Worm (Caenorhabditis elegans): ENCODE measurements around the gene srw-123.

Gene srw-123

ce11 chrV:3010468-3010867 is 35.3 kb upstream of the srw-123 start, which contains the start of gene srw-136:
Gene srw-136 (minus strand): TSS chrV:3010568.
- TF ChIP-seq nhr-10 (tag; optimal IDR thresholded peaks at IDR 0.05) (no peak), mab-5 (tag; optimal IDR thresholded peaks at IDR 0.05) (no peak), nhr-11 (tag; optimal IDR thresholded peaks at IDR 0.05) (no peak), nhr-12 (tag; optimal IDR thresholded peaks at IDR 0.05) (no peak), mdl-1 (tag; optimal IDR thresholded peaks at IDR 0.05) (no peak), nhr-129 (tag; optimal IDR thresholded peaks at IDR 0.05) (no peak), alr-1 (tag; optimal IDR thresholded peaks at IDR 0.05) (no peak), sma-9 (GFP tag; optimal IDR thresholded peaks at IDR 0.05) (no peak), sma-9 (tag; optimal IDR thresholded peaks at IDR 0.05) (no peak), nhr-25 (tag; optimal IDR thresholded peaks at IDR 0.05) (no peak), crh-2 (tag; optimal IDR thresholded peaks at IDR 0.05) (no peak), R02D3.7 (tag; optimal IDR thresholded peaks at IDR 0.05) (no peak), skn-1 (tag; optimal IDR thresholded peaks at IDR 0.05) (no peak), gmeb-1 (tag; optimal IDR thresholded peaks at IDR 0.05) (no peak)

ce11 chrV:3005964-3006363 is 30.8 kb upstream of the srw-123 start, which contains the start of gene srw-112:
Gene srw-112 (minus strand): TSS chrV:3006064.
- no peak for TF ChIP-seq nhr-21 (tag; optimal IDR thresholded peaks at IDR 0.05)
- TF ChIP-seq mab-5 (tag; optimal IDR thresholded peaks at IDR 0.05): no peak
- TF ChIP-seq C34F6.9 (tag; optimal IDR thresholded peaks at IDR 0.05): no peak
- TF ChIP-seq nhr-129 (tag; optimal IDR thresholded peaks at IDR 0.05): no peak
- TF ChIP-seq sma-9 (GFP tag; optimal IDR thresholded peaks at IDR 0.05): no peak
- no peak for TF ChIP-seq sma-9 (tag; optimal IDR thresholded peaks at IDR 0.05)
- TF ChIP-seq ama-1 (optimal IDR thresholded peaks at IDR 0.05): no peak
- no peak for TF ChIP-seq crh-2 (tag; optimal IDR thresholded peaks at IDR 0.05)
- no peak for TF ChIP-seq unc-62 (GFP tag; optimal IDR thresholded peaks at IDR 0.05)
- no peak for TF ChIP-seq gmeb-1 (tag; optimal IDR thresholded peaks at IDR 0.05)
- TF ChIP-seq ceh-16 (tag; optimal IDR thresholded peaks at IDR 0.05): no peak
- no peak for TF ChIP-seq lsy-2 (tag; optimal IDR thresholded peaks at IDR 0.05)

DNA sequence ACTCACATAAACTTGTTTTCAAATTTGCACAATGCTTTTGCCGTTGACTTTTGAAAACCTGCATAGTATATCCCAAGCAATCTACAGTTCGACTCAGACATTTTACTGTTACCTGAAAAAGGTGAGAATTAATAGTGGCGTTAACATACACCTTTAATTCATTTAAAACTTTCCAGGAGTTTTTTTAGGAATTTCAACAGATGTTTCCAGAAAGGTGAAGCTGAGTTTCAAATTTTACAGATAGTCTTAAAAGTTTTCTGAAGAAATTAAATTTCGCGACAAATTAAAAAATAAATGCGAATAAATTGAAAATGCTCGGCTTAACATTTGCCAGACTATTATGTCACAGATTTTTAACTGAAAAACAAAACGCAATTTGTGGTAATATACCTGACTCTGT is 24.6 kb upstream of the srw-123 start, which contains the start of gene srw-119:
TSS of gene srw-119 (minus strand) at position 101 of the 400 bp plus-strand sequence.
- TF ChIP-seq skn-1 (tag; optimal IDR thresholded peaks at IDR 0.05) (no peak), nhr-11 (tag; optimal IDR thresholded peaks at IDR 0.05) (no peak), Y55F3AM.14 (GFP tag; optimal IDR thresholded peaks at IDR 0.05) (no peak)

ce11 chrV:2996105-2996504 is 20.9 kb upstream of the srw-123 start, which contains the start of gene srw-120:
Gene srw-120 (minus strand): TSS chrV:2996205.
- TF ChIP-seq lin-13 (GFP tag; optimal IDR thresholded peaks at IDR 0.05): no peak
- TF ChIP-seq nhr-23 (tag; optimal IDR thresholded peaks at IDR 0.05): no peak

DNA sequence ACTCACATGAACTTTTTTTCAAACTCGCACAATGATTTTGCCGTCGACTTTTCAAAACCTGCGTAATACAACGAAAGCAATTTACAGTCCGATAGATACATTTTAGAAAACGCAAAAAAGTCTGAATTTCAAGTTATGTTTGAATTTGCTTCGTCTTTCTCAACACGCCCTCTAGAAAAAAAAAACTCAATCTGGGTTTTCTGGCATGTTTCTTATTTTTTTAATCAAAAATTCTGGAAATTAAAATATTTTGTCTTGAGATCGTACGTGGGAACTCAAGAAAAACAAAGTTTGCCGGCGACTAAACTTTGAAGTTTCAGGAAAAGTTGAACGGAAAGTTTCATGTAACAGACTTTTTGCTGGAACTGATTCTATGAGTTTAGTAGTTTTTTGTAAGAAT is 18.6 kb upstream of the srw-123 start, which contains the start of gene srw-115:
TSS of gene srw-115 (minus strand) at position 101 of the 400 bp plus-strand sequence.
- TF ChIP-seq blmp-1 (tag; optimal IDR thresholded peaks at IDR 0.05; ENCODE audit: insufficient read depth) (no peak), dmd-4 (tag; optimal IDR thresholded peaks at IDR 0.05) (no peak), nhr-6 (tag; optimal IDR thresholded peaks at IDR 0.05) (no peak)

- TF ChIP-seq nhr-23 (tag; optimal IDR thresholded peaks at IDR 0.05) (no peak), mbf-1 (tag; optimal IDR thresholded peaks at IDR 0.05) (no peak), nhr-129 (tag; optimal IDR thresholded peaks at IDR 0.05) (no peak), gmeb-1 (tag; optimal IDR thresholded peaks at IDR 0.05) (no peak), ceh-16 (tag; optimal IDR thresholded peaks at IDR 0.05) (no peak), elt-1 (tag; optimal IDR thresholded peaks at IDR 0.05) (no peak), nhr-6 (tag; optimal IDR thresholded peaks at IDR 0.05) (no peak), peb-1 (tag; optimal IDR thresholded peaks at IDR 0.05) (no peak), sem-4 (tag; optimal IDR thresholded peaks at IDR 0.05) (no peak), elt-3 (tag; optimal IDR thresholded peaks at IDR 0.05) (no peak), alr-1 (tag; optimal IDR thresholded peaks at IDR 0.05) (no peak), aly-2 (tag; optimal IDR thresholded peaks at IDR 0.05) (no peak), blmp-1 (tag; optimal IDR thresholded peaks at IDR 0.05; ENCODE audit: insufficient read depth) (no peak), nhr-77 (tag; optimal IDR thresholded peaks at IDR 0.05) (no peak), fos-1 (tag; optimal IDR thresholded peaks at IDR 0.05) (no peak), nhr-10 (tag; optimal IDR thresholded peaks at IDR 0.05) (no peak), unc-62 (GFP tag; optimal IDR thresholded peaks at IDR 0.05) (no peak), ama-1 (optimal IDR thresholded peaks at IDR 0.05) (no peak), lsy-2 (tag; optimal IDR thresholded peaks at IDR 0.05) (no peak), sma-3 (GFP tag; optimal IDR thresholded peaks at IDR 0.05) (no peak)
Measured at ce11 chrV:2992060-2992459, 16.9 kb upstream of the srw-123 start.
